Worm (Caenorhabditis elegans): ENCODE measurements around the gene hrg-1.

ce11 chrX:3994418-3994817, 21.6 kb downstream of the hrg-1 start:
- TF ChIP-seq ztf-11 (tag; optimal IDR thresholded peaks at IDR 0.05) (no peak), unc-62 (GFP tag; optimal IDR thresholded peaks at IDR 0.05) (no peak), nhr-237 (tag; optimal IDR thresholded peaks at IDR 0.05) (no peak), lsy-2 (tag; optimal IDR thresholded peaks at IDR 0.05) (no peak), lin-13 (tag; optimal IDR thresholded peaks at IDR 0.05) (no peak), unc-39 (tag; optimal IDR thresholded peaks at IDR 0.05) (no peak), mep-1 (tag; optimal IDR thresholded peaks at IDR 0.05) (no peak), nhr-76 (tag; optimal IDR thresholded peaks at IDR 0.05) (no peak), snpc-4 (tag; optimal IDR thresholded peaks at IDR 0.05) (no peak)
